Worm (Caenorhabditis elegans): Measurements from ENCODE around the gene cht-1.

DNA sequence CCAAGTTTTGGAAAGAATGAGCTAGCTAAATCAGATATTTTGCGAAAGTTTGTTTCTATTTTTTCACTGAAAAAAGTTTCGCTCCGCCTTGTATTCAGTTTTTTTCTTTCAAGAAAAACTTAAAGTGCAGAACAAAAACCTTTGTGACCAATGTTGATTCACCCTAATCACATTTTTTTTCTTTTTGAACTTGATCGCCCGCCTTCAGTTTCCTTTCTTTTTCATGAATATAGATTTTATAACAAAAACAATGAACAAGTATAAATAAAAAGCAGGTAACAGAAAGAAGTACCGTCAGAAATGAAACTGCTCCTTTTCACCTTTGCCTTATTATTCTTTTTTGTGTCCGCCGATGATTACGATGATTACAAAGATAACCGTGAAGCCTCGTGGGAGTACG, 43.7 kb upstream of the cht-1 start, which contains the start of gene ZK813.2:
- TF ChIP-seq him-1 (tag; optimal IDR thresholded peaks at IDR 0.05) (no peak), W03F9.2 (tag; optimal IDR thresholded peaks at IDR 0.05) (no peak), dao-5 (tag; optimal IDR thresholded peaks at IDR 0.05) (no peak)
